Fruit fly (Drosophila melanogaster): ENCODE measurements around the gene CG8043.

Gene CG8043

dm6 chr3R:8669029-8669707, 7.5 kb upstream of the CG8043 start (continued):
- TF ChIP-seq CG2889 (GFP tag; IDR thresholded peaks at IDR 0.05) (peak; percentile 88), CG10462 (GFP tag; optimal IDR thresholded peaks at IDR 0.05) (peak; percentile 95), CG9727 (GFP tag; optimal IDR thresholded peaks at IDR 0.05) (peak; percentile 99), Sox100B (GFP tag; optimal IDR thresholded peaks at IDR 0.05) (peak; percentile 95), chinmo (GFP tag; IDR thresholded peaks at IDR 0.05; ENCODE audit: partially characterized antibody) (0 out of 4 replicates have a peak, but pooled peaks have one; percentile 77), Mrtf (GFP tag; IDR thresholded peaks at IDR 0.05) (peak; percentile 93), ro (GFP tag; IDR thresholded peaks at IDR 0.05) (peak; percentile 87), CG7556 (GFP tag; optimal IDR thresholded peaks at IDR 0.05) (peak; percentile 98), Doc3 (GFP tag; IDR thresholded peaks at IDR 0.05; ENCODE audit: partially characterized antibody) (0 out of 3 replicates have a peak, but pooled peaks have one; percentile 34), CG33557 (GFP tag; optimal IDR thresholded peaks at IDR 0.05) (peak; percentile 94), CG3838 (GFP tag; optimal IDR thresholded peaks at IDR 0.05) (peak; percentile 93), CG4617 (GFP tag; optimal IDR thresholded peaks at IDR 0.05; ENCODE audit: borderline replicate concordance) (peak; percentile 92), wek (GFP tag; optimal IDR thresholded peaks at IDR 0.05) (peak; percentile 94), CkIIα-i1 (GFP tag; IDR thresholded peaks at IDR 0.05) (0 out of 2 replicates have a peak, but pooled peaks have one; percentile 61), unpg (GFP tag; optimal IDR thresholded peaks at IDR 0.05) (peak; percentile 99), Dip2 (GFP tag; IDR thresholded peaks at IDR 0.05) (peak; percentile 51; the same call in 1 of the 2 replicates), CG6854 (GFP tag; optimal IDR thresholded peaks at IDR 0.05) (peak; percentile 98), Spps (tag; optimal IDR thresholded peaks at IDR 0.05) (peak; percentile 97), CG34376 (GFP tag; optimal IDR thresholded peaks at IDR 0.05) (peak; percentile 99), cwo (GFP tag; optimal IDR thresholded peaks at IDR 0.05) (peak; percentile 97), CG16779 (GFP tag; IDR thresholded peaks at IDR 0.05) (peak; percentile 96), Eip74EF (GFP tag; optimal IDR thresholded peaks at IDR 0.05) (peak in 1 of 2 experiments; percentile 98), Lhr (GFP tag; optimal IDR thresholded peaks at IDR 0.05) (peak; percentile 94), Jarid2 (GFP tag; optimal IDR thresholded peaks at IDR 0.05) (peak; percentile 85), wdn (GFP tag; IDR thresholded peaks at IDR 0.05) (peak; percentile 94), exex (tag; optimal IDR thresholded peaks at IDR 0.05) (peak; percentile 86), kni (GFP tag; optimal IDR thresholded peaks at IDR 0.05) (peak; percentile 87), Nf-YB (GFP tag; optimal IDR thresholded peaks at IDR 0.05) (peak; percentile 89), tna (GFP tag; IDR thresholded peaks at IDR 0.05; ENCODE audit: partially characterized antibody) (no peak; the same call in none of the 2 replicates), knrl (GFP tag; IDR thresholded peaks at IDR 0.05; ENCODE audit: partially characterized antibody) (no peak; the same call in 1 of the 3 replicates), otp (GFP tag; IDR thresholded peaks at IDR 0.05) (peak; percentile 97), Dip3 (GFP tag; optimal IDR thresholded peaks at IDR 0.05) (peak; percentile 97), CG8388 (GFP tag; optimal IDR thresholded peaks at IDR 0.05) (peak; percentile 98), CG9797 (GFP tag; optimal IDR thresholded peaks at IDR 0.05) (peak; percentile 68), hb (GFP tag; IDR thresholded peaks at IDR 0.05; ENCODE audit: partially characterized antibody) (peak; percentile 61), Vsx1 (GFP tag; optimal IDR thresholded peaks at IDR 0.05) (peak; percentile 96), Xrp1 (GFP tag; IDR thresholded peaks at IDR 0.05) (peak; percentile 99), klu (GFP tag; IDR thresholded peaks at IDR 0.05) (peak; percentile 84), Ada2b (GFP tag; IDR thresholded peaks at IDR 0.05) (peak; percentile 97), GATAe (GFP tag; conservative IDR thresholded peaks at IDR 0.05) (peak; percentile 84), CHES-1-like (GFP tag; optimal IDR thresholded peaks at IDR 0.05) (peak; percentile 96), dm (GFP tag; optimal IDR thresholded peaks at IDR 0.05) (peak; percentile 92), tgo (GFP tag; IDR thresholded peaks at IDR 0.05) (peak; percentile 96), CG6272 (GFP tag; IDR thresholded peaks at IDR 0.05) (peak; percentile 86), jigr1 (GFP tag; IDR thresholded peaks at IDR 0.05) (peak; percentile 80; the same call in 2 of the 3 replicates), rib (GFP tag; IDR thresholded peaks at IDR 0.05) (peak; percentile 96), CG30403 (GFP tag; optimal IDR thresholded peaks at IDR 0.05) (peak; percentile 98), CG8944 (GFP tag; optimal IDR thresholded peaks at IDR 0.05) (peak; percentile 95)
